Worm (Caenorhabditis elegans) whole organism, L3 larva: Measurements from ENCODE around the gene mtrr-1.
A peak's percentile ranks its signal among the peaks of the same experiment; 100 is the strongest.

Experiments
- R02D3.7 ChIP-seq: fragments of 150-350 bp; optimal IDR thresholded peaks from 2 replicates; lab custom pipeline; 2014; ENCODE audit warnings: missing biosample characterization, missing genetic modification characterization
- ZK546.5 ChIP-seq: sonication (generic microtip); optimal IDR thresholded peaks from 2 replicates; lab custom pipeline; 2017; ENCODE audit warnings: missing biosample characterization, missing genetic modification characterization
- aly-2 ChIP-seq: fragments of 150-350 bp; optimal IDR thresholded peaks from 2 replicates; lab custom pipeline; 2014; ENCODE audit warnings: missing biosample characterization, missing genetic modification characterization
- ama-1 ChIP-seq: fragments of 150-350 bp; optimal IDR thresholded peaks from 2 replicates; lab custom pipeline; 2018
- ceh-28 ChIP-seq: fragments of 150-350 bp; optimal IDR thresholded peaks from 2 replicates; lab custom pipeline; 2014; ENCODE audit warnings: missing biosample characterization, missing genetic modification reagents, missing genetic modification characterization
- ceh-82 ChIP-seq: fragments of 150-350 bp; optimal IDR thresholded peaks from 2 replicates; lab custom pipeline; 2014; ENCODE audit warnings: missing biosample characterization, missing genetic modification characterization
- daf-12 ChIP-seq: fragments of 150-350 bp; optimal IDR thresholded peaks from 2 replicates; lab custom pipeline; 2014; ENCODE audit warnings: missing biosample characterization, missing genetic modification reagents, missing genetic modification characterization
- egl-27 ChIP-seq: sonication (generic microtip); optimal IDR thresholded peaks from 4 replicates; lab custom pipeline; 2017; ENCODE audit warnings: missing biosample characterization, missing genetic modification reagents, missing genetic modification characterization
- egl-5 ChIP-seq: fragments of 150-350 bp; optimal IDR thresholded peaks from 2 replicates; lab custom pipeline; 2017; ENCODE audit warnings: missing biosample characterization, missing genetic modification reagents, missing genetic modification characterization, inconsistent platforms
- elt-1 ChIP-seq: fragments of 150-350 bp; optimal IDR thresholded peaks from 2 replicates; lab custom pipeline; 2014; ENCODE audit warnings: missing biosample characterization, missing genetic modification characterization
- elt-2 ChIP-seq: sonication (generic microtip); optimal IDR thresholded peaks from 2 replicates; lab custom pipeline; 2016; ENCODE audit warnings: missing genetic modification reagents, mild to moderate bottlenecking, missing genetic modification characterization, missing compliant biosample characterization
- eor-1 ChIP-seq, 2 experiments: fragments of 150-350 bp; optimal IDR thresholded peaks; 2 replicates each; lab custom pipeline; 2014 to 2018; ENCODE audit warnings: missing biosample characterization in 2 of 2, missing genetic modification characterization in 2 of 2
- fkh-2 ChIP-seq: fragments of 150-350 bp; optimal IDR thresholded peaks from 2 replicates; lab custom pipeline; 2014; ENCODE audit warnings: missing biosample characterization, missing genetic modification reagents, missing genetic modification characterization
- jun-1 ChIP-seq: fragments of 150-350 bp; optimal IDR thresholded peaks from 2 replicates; lab custom pipeline; 2014; ENCODE audit warnings: missing biosample characterization, missing genetic modification reagents, missing genetic modification characterization
- lin-15B ChIP-seq: fragments of 150-350 bp; optimal IDR thresholded peaks from 2 replicates; lab custom pipeline; 2014; ENCODE audit warnings: missing biosample characterization, missing genetic modification characterization
- lin-39 ChIP-seq: fragments of 150-350 bp; optimal IDR thresholded peaks from 2 replicates; lab custom pipeline; 2018; ENCODE audit warnings: missing biosample characterization, missing genetic modification reagents, missing genetic modification characterization
- mdl-1 ChIP-seq: fragments of 150-350 bp; optimal IDR thresholded peaks from 2 replicates; lab custom pipeline; 2014; ENCODE audit warnings: missing biosample characterization, missing genetic modification characterization
- mml-1 ChIP-seq: fragments of 150-350 bp; sonication (generic microtip); optimal IDR thresholded peaks from 3 replicates; lab custom pipeline; 2014; ENCODE audit warnings: missing biosample characterization, missing genetic modification characterization
- nfya-1 ChIP-seq: sonication (generic microtip); optimal IDR thresholded peaks from 2 replicates; lab custom pipeline; 2017; ENCODE audit warnings: missing genetic modification characterization, mild to moderate bottlenecking, missing compliant biosample characterization, antibody characterized with exemption, moderate library complexity; ENCODE audit not compliant: insufficient read depth
- nhr-12 ChIP-seq: fragments of 150-350 bp; optimal IDR thresholded peaks from 2 replicates; lab custom pipeline; 2014; ENCODE audit warnings: missing biosample characterization, missing genetic modification characterization
- nhr-23 ChIP-seq: fragments of 150-350 bp; optimal IDR thresholded peaks from 2 replicates; lab custom pipeline; 2014; ENCODE audit warnings: missing biosample characterization, missing genetic modification reagents, missing genetic modification characterization
- nhr-25 ChIP-seq: sonication (generic microtip); optimal IDR thresholded peaks from 2 replicates; lab custom pipeline; 2017; ENCODE audit warnings: missing biosample characterization, missing genetic modification characterization
- nhr-28 ChIP-seq: fragments of 150-350 bp; optimal IDR thresholded peaks from 2 replicates; lab custom pipeline; 2014; ENCODE audit warnings: missing biosample characterization, missing genetic modification characterization
- nhr-43 ChIP-seq: sonication (generic microtip); optimal IDR thresholded peaks from 2 replicates; lab custom pipeline; 2016; ENCODE audit warnings: mild to moderate bottlenecking, missing genetic modification characterization, missing compliant biosample characterization; ENCODE audit not compliant: poor library complexity, severe bottlenecking
- nhr-67 ChIP-seq: fragments of 150-350 bp; optimal IDR thresholded peaks from 2 replicates; lab custom pipeline; 2014; ENCODE audit warnings: missing biosample characterization, missing genetic modification characterization
- nhr-77 ChIP-seq: fragments of 150-350 bp; optimal IDR thresholded peaks from 2 replicates; lab custom pipeline; 2014; ENCODE audit warnings: missing biosample characterization, missing genetic modification characterization
- pha-4 ChIP-seq: fragments of 150-350 bp; optimal IDR thresholded peaks from 2 replicates; lab custom pipeline; 2014; ENCODE audit warnings: missing biosample characterization, missing genetic modification reagents, missing genetic modification characterization
- pqm-1 ChIP-seq: fragments of 150-350 bp; optimal IDR thresholded peaks from 2 replicates; lab custom pipeline; 2017; ENCODE audit warnings: missing biosample characterization, missing genetic modification characterization, inconsistent platforms
- sea-2 ChIP-seq: fragments of 150-350 bp; sonication (generic microtip); optimal IDR thresholded peaks from 4 replicates; lab custom pipeline; 2014; ENCODE audit warnings: missing biosample characterization, missing genetic modification reagents, missing genetic modification characterization
- skn-1 ChIP-seq: fragments of 150-350 bp; optimal IDR thresholded peaks from 2 replicates; lab custom pipeline; 2014; ENCODE audit warnings: missing biosample characterization, missing genetic modification characterization
- snpc-4 ChIP-seq: fragments of 150-350 bp; optimal IDR thresholded peaks from 2 replicates; lab custom pipeline; 2014; ENCODE audit warnings: missing biosample characterization, missing genetic modification characterization
- tbx-2 ChIP-seq: sonication (generic microtip); optimal IDR thresholded peaks from 2 replicates; lab custom pipeline; 2016; ENCODE audit warnings: mild to moderate bottlenecking, missing genetic modification characterization, missing compliant biosample characterization
- unc-39 ChIP-seq: sonication (generic microtip); optimal IDR thresholded peaks from 4 replicates; lab custom pipeline; 2017; ENCODE audit warnings: missing biosample characterization, missing genetic modification characterization
- ztf-4 ChIP-seq: fragments of 150-350 bp; optimal IDR thresholded peaks from 2 replicates; lab custom pipeline; 2014; ENCODE audit warnings: missing biosample characterization, missing genetic modification characterization

Gene mtrr-1

ce11 chrII:9264689-9265278 lies 21.0 kb upstream of the mtrr-1 start:
- peak; percentile 64 for TF ChIP-seq nfya-1
- peak; percentile 50 for TF ChIP-seq elt-1
- peak; percentile 82 for TF ChIP-seq lin-39 (tag; lab: Kevin White, UChicago)
- no peak for TF ChIP-seq tbx-2 (tag; lab: Kevin White, UChicago)
- TF ChIP-seq egl-5, result peak; percentile 82
- TF ChIP-seq, all 47 proteins: peak for 4

- TF ChIP-seq R02D3.7 (tag; lab: Kevin White, UChicago) (no peak), lin-15B (tag; lab: Kevin White, UChicago) (no peak), ceh-28 (no peak), nhr-43 (tag; lab: Kevin White, UChicago) (no peak), ZK546.5 (tag; lab: Kevin White, UChicago) (no peak), snpc-4 (no peak), egl-27 (no peak), unc-39 (tag; lab: Kevin White, UChicago) (no peak)
- TF ChIP-seq, all 47 proteins: peak for 0
Observed at ce11 chrII:9265705-9266104, 20.1 kb upstream of the mtrr-1 start.

- TF ChIP-seq ZK546.5 (tag; lab: Kevin White, UChicago) (no peak), fkh-2 (tag; lab: Kevin White, UChicago) (no peak), tbx-2 (tag; lab: Kevin White, UChicago) (no peak), nhr-12 (tag; lab: Kevin White, UChicago) (no peak), mml-1 (no peak), pha-4 (tag; lab: Kevin White, UChicago) (no peak), nhr-77 (tag; lab: Kevin White, UChicago) (no peak), nhr-67 (tag; lab: Kevin White, UChicago) (no peak), egl-5 (no peak), nfya-1 (no peak), ztf-4 (tag; lab: Kevin White, UChicago) (no peak), eor-1 (tag; optimal IDR thresholded peaks at IDR 0.05; lab: Kevin White, UChicago) (no peak), mdl-1 (tag; lab: Kevin White, UChicago) (no peak)
- TF ChIP-seq, all 47 proteins: peak for 0
Observed at ce11 chrII:9266252-9266651, 19.5 kb upstream of the mtrr-1 start.

- TF ChIP-seq sea-2 (GFP tag; lab: Kevin White, UChicago) (no peak), nhr-25 (tag; lab: Kevin White, UChicago) (no peak), lin-15B (tag; lab: Kevin White, UChicago) (no peak), pha-4 (tag; lab: Kevin White, UChicago) (no peak), ama-1 (lab: Kevin White, UChicago) (no peak)
- TF ChIP-seq, all 47 proteins: peak for 0
Observed at ce11 chrII:9266755-9267154, 19.0 kb upstream of the mtrr-1 start, which contains the start of gene C01G6.2. Gene C01G6.2, plus strand, starts transcription at chrII:9267055.

- TF ChIP-seq skn-1 (tag; lab: Kevin White, UChicago) (no peak), nhr-25 (tag; lab: Kevin White, UChicago) (no peak), elt-2 (tag; lab: Kevin White, UChicago) (no peak), R02D3.7 (tag; lab: Kevin White, UChicago) (no peak), nhr-43 (tag; lab: Kevin White, UChicago) (no peak), tbx-2 (tag; lab: Kevin White, UChicago) (no peak)
Observed at ce11 chrII:9268983-9269382, 16.8 kb upstream of the mtrr-1 start.

- TF ChIP-seq skn-1 (tag; lab: Kevin White, UChicago) (no peak), nhr-67 (tag; lab: Kevin White, UChicago) (no peak), nhr-23 (tag; lab: Kevin White, UChicago) (no peak), nhr-28 (tag; lab: Kevin White, UChicago) (no peak), ceh-82 (tag; lab: Kevin White, UChicago) (no peak), jun-1 (tag; lab: Kevin White, UChicago) (no peak), aly-2 (no peak), egl-27 (no peak), nhr-12 (tag; lab: Kevin White, UChicago) (no peak), fkh-2 (tag; lab: Kevin White, UChicago) (no peak), elt-2 (tag; lab: Kevin White, UChicago) (no peak), pha-4 (tag; lab: Kevin White, UChicago) (no peak), nhr-77 (tag; lab: Kevin White, UChicago) (no peak), daf-12 (tag; lab: Kevin White, UChicago) (no peak), pqm-1 (no peak), lin-39 (tag; lab: Kevin White, UChicago) (no peak)
Observed at ce11 chrII:9269588-9269987, 16.2 kb upstream of the mtrr-1 start, which contains the start of gene C01G6.3. Gene C01G6.3, plus strand, starts transcription at chrII:9269888.
